Fruit fly (Drosophila melanogaster): ENCODE data around the gene CG42390.

CG42390 gene

DNA sequence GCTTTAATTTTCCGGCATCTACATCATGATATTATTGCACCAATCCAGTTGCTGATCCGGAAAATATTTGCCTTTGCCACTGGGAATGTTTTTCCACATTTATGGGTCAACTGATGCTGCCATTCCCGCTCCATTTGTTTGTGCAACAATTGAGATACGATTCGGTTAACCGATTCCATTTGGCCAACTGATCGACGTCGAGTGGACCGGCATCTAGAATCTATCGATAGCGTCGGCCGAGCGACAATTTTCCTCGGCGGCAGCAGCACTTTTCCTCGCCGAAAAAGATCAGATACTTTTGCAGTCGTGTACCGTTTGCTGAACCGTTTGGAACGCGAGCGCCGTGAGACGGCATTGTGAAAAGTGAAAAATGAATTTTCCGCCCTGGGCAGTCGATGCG, at the start of gene CG42390:
CG42390 (plus strand) TSS at position 301 of the 400 bp plus-strand sequence.
- TF ChIP-seq Dll (optimal IDR thresholded peaks at IDR 0.05) (no peak), CG8478 (optimal IDR thresholded peaks at IDR 0.05) (no peak), pan (optimal IDR thresholded peaks at IDR 0.05) (no peak), EcR (GFP tag; optimal IDR thresholded peaks at IDR 0.05) (no peak), usp (GFP tag; optimal IDR thresholded peaks at IDR 0.05) (no peak), psq (optimal IDR thresholded peaks at IDR 0.05) (no peak)

DNA sequence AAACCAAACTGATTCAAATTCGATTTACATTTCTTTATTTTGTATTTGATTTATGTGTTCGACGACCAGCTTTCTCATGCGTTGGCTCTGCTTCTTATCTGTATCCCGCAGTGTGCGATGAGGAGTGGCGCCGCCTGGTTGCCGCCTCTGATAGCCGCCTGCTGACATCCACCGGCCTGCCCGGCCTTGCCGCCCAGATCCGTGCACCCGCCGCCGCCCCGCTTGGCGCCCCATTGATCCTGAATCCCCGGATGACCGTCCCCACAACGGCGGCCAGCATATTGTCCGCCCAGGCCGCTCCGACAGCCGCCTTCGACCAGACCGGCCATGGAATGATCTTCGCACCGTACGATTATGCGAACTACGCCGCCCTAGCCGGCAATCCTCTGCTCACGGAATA, 48.2 kb upstream of the CG42390 start:
- no peak for TF ChIP-seq EcR (GFP tag; optimal IDR thresholded peaks at IDR 0.05)
- no peak for TF ChIP-seq pan (optimal IDR thresholded peaks at IDR 0.05)
- no peak for TF ChIP-seq usp (GFP tag; optimal IDR thresholded peaks at IDR 0.05)
- no peak for TF ChIP-seq CG8478 (optimal IDR thresholded peaks at IDR 0.05)
- no peak for TF ChIP-seq Dll (optimal IDR thresholded peaks at IDR 0.05)
- TF ChIP-seq psq (optimal IDR thresholded peaks at IDR 0.05): no peak

DNA sequence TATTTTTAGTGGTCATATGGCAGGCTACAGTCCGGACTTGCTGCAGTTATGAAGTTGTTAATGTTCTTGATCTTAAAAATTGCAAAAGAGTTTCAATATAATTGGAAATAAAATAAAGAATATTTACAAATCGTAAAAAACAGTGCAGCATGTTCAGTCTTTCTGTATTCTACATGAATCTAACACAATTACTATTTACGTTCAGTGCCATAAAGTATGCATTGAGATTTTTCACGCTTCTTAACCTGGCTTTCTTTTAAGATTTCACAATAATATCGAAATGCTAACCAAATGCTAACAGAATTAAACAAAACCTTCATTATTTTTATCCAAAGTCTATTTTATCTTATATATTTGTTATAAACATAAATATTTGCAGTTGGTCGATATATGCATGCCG, 47.3 kb upstream of the CG42390 start:
- no peak for TF ChIP-seq CG8478 (optimal IDR thresholded peaks at IDR 0.05)
- no peak for TF ChIP-seq pan (optimal IDR thresholded peaks at IDR 0.05)
- TF ChIP-seq Dll (optimal IDR thresholded peaks at IDR 0.05): no peak
- no peak for TF ChIP-seq EcR (GFP tag; optimal IDR thresholded peaks at IDR 0.05)
- TF ChIP-seq usp (GFP tag; optimal IDR thresholded peaks at IDR 0.05): no peak
- no peak for TF ChIP-seq psq (optimal IDR thresholded peaks at IDR 0.05)

DNA sequence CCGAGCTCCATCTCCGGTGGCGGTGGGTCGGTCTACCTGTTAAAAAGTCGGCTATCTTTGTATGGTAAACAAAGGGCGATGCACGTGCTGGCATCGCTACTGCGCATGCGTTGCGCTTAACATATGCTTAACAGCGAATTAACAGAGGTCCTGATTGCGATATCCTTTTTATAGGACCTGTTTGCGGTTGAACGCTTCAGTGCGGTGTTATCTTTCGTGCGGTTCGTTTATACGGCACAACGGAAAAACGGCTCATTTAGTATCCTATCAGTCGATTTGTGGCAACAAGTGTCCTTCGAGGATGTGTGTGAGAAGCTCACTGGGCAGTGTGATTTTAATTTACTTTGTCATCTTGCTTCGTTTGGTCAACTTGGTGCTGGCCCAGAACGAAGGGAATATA, 39.7 kb upstream of the CG42390 start, which contains the start of gene CG13408:
CG13408 (plus strand) TSS at position 222 of the 400 bp plus-strand sequence.
- no peak for TF ChIP-seq CG8478 (optimal IDR thresholded peaks at IDR 0.05)
- no peak for TF ChIP-seq EcR (GFP tag; optimal IDR thresholded peaks at IDR 0.05)
- TF ChIP-seq psq (optimal IDR thresholded peaks at IDR 0.05): no peak
- no peak for TF ChIP-seq Dll (optimal IDR thresholded peaks at IDR 0.05)
- TF ChIP-seq pan (optimal IDR thresholded peaks at IDR 0.05): no peak
- no peak for TF ChIP-seq usp (GFP tag; optimal IDR thresholded peaks at IDR 0.05)

DNA sequence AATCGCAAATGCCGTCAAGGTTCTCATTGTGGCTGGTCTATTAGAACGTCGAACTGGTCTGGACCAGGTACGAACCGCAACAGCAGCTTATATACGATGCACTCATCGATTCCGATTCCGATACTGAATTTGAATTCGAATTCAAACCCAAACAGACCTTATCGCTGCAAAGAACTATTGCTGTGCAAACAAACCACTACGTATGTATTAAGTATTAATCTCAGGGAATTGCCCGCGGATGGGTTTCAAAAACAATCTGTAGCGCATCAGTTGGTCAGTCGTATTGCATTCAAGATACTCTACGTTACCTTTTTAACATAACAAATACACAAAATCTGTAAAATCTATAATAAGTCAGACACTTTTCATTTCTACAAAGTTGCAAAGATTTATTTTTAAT, 33.6 kb upstream of the CG42390 start, which contains the start of gene BomT3:
BomT3 (minus strand) TSS at position 101 of the 400 bp plus-strand sequence.
- TF ChIP-seq pan (optimal IDR thresholded peaks at IDR 0.05) (no peak), psq (optimal IDR thresholded peaks at IDR 0.05) (no peak), EcR (GFP tag; optimal IDR thresholded peaks at IDR 0.05) (no peak), usp (GFP tag; optimal IDR thresholded peaks at IDR 0.05) (no peak), Dll (optimal IDR thresholded peaks at IDR 0.05) (no peak), CG8478 (optimal IDR thresholded peaks at IDR 0.05) (no peak)

DNA sequence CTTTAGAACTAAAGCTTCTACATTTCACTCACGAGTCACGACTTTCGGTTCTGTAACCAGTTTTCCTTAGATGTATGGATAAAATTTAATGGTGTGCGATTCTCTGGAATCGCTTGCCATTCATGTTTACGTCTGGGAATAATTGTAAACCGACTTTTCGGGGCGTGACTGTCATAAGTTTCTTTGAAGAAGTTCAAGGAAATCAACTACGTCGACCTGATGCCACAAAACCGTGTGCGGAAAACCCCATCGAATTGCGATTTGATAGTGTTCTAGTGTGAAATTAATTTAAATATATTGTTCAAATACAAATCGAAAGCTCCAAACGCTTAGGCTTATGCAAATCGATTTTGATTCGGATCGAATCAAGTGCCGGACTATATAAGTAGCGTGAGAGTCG, 33.1 kb upstream of the CG42390 start, which contains the start of gene BomBc3:
BomBc3 (plus strand) TSS at position 301 of the 400 bp plus-strand sequence.
- TF ChIP-seq pan (optimal IDR thresholded peaks at IDR 0.05) (no peak), usp (GFP tag; optimal IDR thresholded peaks at IDR 0.05) (no peak), EcR (GFP tag; optimal IDR thresholded peaks at IDR 0.05) (no peak), CG8478 (optimal IDR thresholded peaks at IDR 0.05) (no peak), Dll (optimal IDR thresholded peaks at IDR 0.05) (no peak), psq (optimal IDR thresholded peaks at IDR 0.05) (no peak)

DNA sequence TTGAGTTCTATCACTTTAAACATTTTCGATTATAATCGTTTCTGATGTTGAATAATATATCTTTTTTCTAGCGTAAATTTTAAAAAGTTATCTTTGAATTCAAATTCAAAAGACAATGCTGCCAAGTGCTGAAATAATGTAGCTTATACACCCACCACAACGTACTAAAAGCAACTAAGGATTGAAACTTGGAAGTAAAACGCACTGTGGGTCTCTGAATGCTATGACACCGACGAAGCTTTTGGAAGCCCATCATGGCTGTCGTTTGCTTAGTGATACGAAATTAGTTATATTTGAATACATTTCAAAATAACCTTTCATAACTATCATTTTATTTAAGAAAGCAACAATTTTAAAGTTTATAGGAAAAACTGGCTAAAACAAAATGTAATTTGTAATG, 25.9 kb upstream of the CG42390 start:
- TF ChIP-seq CG8478 (optimal IDR thresholded peaks at IDR 0.05) (no peak), pan (optimal IDR thresholded peaks at IDR 0.05) (no peak), psq (optimal IDR thresholded peaks at IDR 0.05) (no peak), Dll (optimal IDR thresholded peaks at IDR 0.05) (no peak), usp (GFP tag; optimal IDR thresholded peaks at IDR 0.05) (no peak), EcR (GFP tag; optimal IDR thresholded peaks at IDR 0.05) (no peak)

DNA sequence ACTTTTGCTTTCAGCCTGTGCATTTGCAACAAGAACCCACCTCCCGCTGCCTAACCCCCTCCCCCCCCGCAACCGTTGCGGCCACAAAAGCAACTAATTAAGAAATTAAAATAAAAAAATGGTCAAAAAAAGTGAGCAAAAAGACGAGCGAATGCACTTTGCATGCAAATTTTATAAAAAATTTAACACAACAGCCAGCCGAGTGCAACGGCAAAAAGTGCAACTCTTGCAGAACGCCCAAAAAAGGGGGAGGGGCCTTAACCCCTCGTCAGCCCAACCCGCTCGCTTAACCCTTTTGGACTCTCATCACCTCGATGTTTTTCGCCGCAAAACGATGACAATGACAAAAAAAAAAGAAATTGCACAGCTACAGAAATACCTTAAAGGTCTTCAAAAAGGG, 23.0 kb upstream of the CG42390 start:
- TF ChIP-seq CG8478 (optimal IDR thresholded peaks at IDR 0.05): no peak

DNA sequence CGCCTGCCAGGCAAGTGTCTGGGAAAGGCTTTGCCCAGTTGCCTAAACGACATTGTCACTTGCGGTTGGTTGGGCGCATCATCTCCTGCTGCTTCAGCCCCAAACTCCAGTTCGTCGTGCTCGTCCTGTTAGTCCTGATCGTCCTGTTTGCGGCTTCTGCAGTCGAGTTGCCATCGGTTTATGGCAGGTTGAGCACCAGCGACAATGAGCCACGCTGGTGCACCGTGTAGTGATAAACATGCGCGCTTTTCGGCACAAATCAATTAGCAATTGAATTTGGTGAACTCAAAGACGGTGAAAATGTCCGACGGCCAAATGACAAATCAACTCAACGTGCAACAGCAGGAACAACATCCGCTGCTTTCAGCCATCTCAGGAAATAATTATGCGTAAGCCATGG, 16.7 kb upstream of the CG42390 start, which contains the start of gene CG13407:
CG13407 (plus strand) TSS at position 301 of the 400 bp plus-strand sequence.
- TF ChIP-seq psq (optimal IDR thresholded peaks at IDR 0.05): no peak
- TF ChIP-seq EcR (GFP tag; optimal IDR thresholded peaks at IDR 0.05): no peak
- no peak for TF ChIP-seq Dll (optimal IDR thresholded peaks at IDR 0.05)
- no peak for TF ChIP-seq usp (GFP tag; optimal IDR thresholded peaks at IDR 0.05)
- TF ChIP-seq pan (optimal IDR thresholded peaks at IDR 0.05): no peak
- no peak for TF ChIP-seq CG8478 (optimal IDR thresholded peaks at IDR 0.05)

DNA sequence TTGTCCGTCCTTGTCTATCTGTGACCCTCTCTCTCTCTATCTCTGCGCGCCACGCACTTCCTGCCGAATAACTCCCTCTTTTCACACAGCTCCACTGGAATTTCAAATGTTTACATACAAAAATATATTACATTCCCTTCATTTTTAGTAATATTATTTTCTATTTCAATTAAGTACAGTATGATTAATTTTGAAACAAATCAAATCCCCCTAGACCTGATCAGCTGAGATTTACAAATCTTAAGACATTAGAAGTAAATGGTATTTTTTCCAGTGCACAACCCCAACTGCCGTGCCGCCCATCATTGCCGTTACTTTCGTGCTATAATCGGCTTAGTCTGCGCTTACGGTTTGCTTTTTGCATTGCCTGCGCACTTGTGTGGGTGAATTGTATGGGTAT, 11.5 kb upstream of the CG42390 start:
- no peak for TF ChIP-seq usp (GFP tag; optimal IDR thresholded peaks at IDR 0.05)
- no peak for TF ChIP-seq Dll (optimal IDR thresholded peaks at IDR 0.05)
- no peak for TF ChIP-seq CG8478 (optimal IDR thresholded peaks at IDR 0.05)
- no peak for TF ChIP-seq pan (optimal IDR thresholded peaks at IDR 0.05)
- TF ChIP-seq psq (optimal IDR thresholded peaks at IDR 0.05): no peak
- TF ChIP-seq EcR (GFP tag; optimal IDR thresholded peaks at IDR 0.05): no peak

DNA sequence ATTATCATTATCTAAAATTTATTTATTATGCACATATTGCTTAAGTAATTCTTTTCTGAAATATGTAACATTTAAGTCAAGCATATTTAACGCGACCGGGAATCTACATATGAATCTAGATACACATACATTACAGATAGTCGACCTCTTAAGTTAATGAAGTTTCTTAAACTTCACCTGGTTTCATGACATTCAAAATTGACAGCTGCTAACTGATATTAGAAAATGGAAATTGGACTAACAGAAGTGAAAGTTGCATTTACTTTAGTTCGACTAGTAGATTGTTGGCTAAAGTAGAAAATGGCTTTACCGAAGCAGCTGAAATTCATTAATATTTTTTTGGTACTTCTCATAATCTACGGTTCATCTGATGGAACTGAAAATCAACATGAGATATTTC, 6.7 kb upstream of the CG42390 start, which contains the start of gene Ir94a:
Ir94a (plus strand) TSS at position 301 of the 400 bp plus-strand sequence.
- TF ChIP-seq usp (GFP tag; optimal IDR thresholded peaks at IDR 0.05): no peak
- TF ChIP-seq CG8478 (optimal IDR thresholded peaks at IDR 0.05): no peak
- no peak for TF ChIP-seq EcR (GFP tag; optimal IDR thresholded peaks at IDR 0.05)
- no peak for TF ChIP-seq psq (optimal IDR thresholded peaks at IDR 0.05)
- TF ChIP-seq Dll (optimal IDR thresholded peaks at IDR 0.05): no peak
- no peak for TF ChIP-seq pan (optimal IDR thresholded peaks at IDR 0.05)

DNA sequence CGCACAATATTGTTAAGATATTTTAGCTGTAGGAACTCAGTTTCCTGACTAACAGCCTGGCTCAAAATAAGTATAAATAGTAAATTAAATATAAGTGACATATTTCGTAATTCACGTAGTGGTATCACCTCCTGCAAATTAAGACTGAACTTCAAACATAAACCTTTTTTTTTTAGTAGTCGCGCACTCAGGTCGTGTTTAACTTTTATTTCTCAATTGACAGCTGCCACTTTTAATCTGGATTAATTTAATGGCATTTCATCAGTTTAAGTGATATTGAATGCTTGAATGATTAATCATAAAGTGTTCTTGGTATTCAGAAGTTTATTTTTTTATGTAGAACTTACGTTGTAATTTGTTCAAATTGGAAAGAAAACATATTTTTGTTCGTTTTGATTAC, 2.7 kb upstream of the CG42390 start, which contains the start of gene Ir94b:
Ir94b (minus strand) TSS at position 101 of the 400 bp plus-strand sequence.
- no peak for TF ChIP-seq CG8478 (optimal IDR thresholded peaks at IDR 0.05)

DNA sequence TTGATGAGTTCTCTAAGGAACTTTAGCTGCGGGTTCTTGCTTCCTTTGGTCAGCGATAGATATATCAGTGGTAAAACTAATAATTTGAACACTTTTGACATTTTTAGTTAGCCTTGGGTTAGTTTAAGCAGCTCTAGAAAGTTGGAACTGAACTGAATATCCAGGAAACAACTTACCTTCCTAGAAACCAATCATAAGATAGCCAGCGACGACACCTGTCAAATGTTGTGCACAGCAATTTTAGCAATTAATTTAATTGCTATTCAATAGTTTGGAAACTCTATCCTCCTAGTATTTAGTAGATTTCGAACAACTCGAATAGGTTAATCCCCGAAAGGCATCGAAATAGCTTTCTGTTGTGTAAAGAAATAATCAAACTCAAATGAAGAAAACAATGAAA, 507 bp upstream of the CG42390 start, which contains the start of gene Ir94c:
Ir94c (minus strand) TSS at position 101 of the 400 bp plus-strand sequence.
- TF ChIP-seq CG8478 (optimal IDR thresholded peaks at IDR 0.05): no peak
- TF ChIP-seq psq (optimal IDR thresholded peaks at IDR 0.05): no peak
- TF ChIP-seq pan (optimal IDR thresholded peaks at IDR 0.05): no peak
- no peak for TF ChIP-seq EcR (GFP tag; optimal IDR thresholded peaks at IDR 0.05)
- TF ChIP-seq Dll (optimal IDR thresholded peaks at IDR 0.05): no peak
- no peak for TF ChIP-seq usp (GFP tag; optimal IDR thresholded peaks at IDR 0.05)
